Fruit fly (Drosophila melanogaster): ENCODE measurements around the gene CG5157.
A peak's percentile ranks its signal among the peaks of the same experiment; 100 is the strongest.

CG5157 gene

dm6 chr3L:16158322-16158721 is 20.6 kb upstream of the CG5157 start:
- TF ChIP-seq Sp1 (GFP tag; optimal IDR thresholded peaks at IDR 0.05) (no peak), sv (GFP tag; optimal IDR thresholded peaks at IDR 0.05) (no peak), sage (GFP tag; optimal IDR thresholded peaks at IDR 0.05) (no peak), usp (GFP tag; optimal IDR thresholded peaks at IDR 0.05) (no peak), tai (GFP tag; optimal IDR thresholded peaks at IDR 0.05) (no peak), N (GFP tag; optimal IDR thresholded peaks at IDR 0.05) (no peak), Hr83 (GFP tag; optimal IDR thresholded peaks at IDR 0.05; ENCODE audit: poor library complexity, severe bottlenecking) (no peak), CG9705 (GFP tag; optimal IDR thresholded peaks at IDR 0.05) (no peak), CrebA (GFP tag; optimal IDR thresholded peaks at IDR 0.05; ENCODE audit: borderline replicate concordance) (no peak), OdsH (GFP tag; optimal IDR thresholded peaks at IDR 0.05) (no peak), br (GFP tag; optimal IDR thresholded peaks at IDR 0.05) (no peak), pan (optimal IDR thresholded peaks at IDR 0.05) (no peak)

DNA sequence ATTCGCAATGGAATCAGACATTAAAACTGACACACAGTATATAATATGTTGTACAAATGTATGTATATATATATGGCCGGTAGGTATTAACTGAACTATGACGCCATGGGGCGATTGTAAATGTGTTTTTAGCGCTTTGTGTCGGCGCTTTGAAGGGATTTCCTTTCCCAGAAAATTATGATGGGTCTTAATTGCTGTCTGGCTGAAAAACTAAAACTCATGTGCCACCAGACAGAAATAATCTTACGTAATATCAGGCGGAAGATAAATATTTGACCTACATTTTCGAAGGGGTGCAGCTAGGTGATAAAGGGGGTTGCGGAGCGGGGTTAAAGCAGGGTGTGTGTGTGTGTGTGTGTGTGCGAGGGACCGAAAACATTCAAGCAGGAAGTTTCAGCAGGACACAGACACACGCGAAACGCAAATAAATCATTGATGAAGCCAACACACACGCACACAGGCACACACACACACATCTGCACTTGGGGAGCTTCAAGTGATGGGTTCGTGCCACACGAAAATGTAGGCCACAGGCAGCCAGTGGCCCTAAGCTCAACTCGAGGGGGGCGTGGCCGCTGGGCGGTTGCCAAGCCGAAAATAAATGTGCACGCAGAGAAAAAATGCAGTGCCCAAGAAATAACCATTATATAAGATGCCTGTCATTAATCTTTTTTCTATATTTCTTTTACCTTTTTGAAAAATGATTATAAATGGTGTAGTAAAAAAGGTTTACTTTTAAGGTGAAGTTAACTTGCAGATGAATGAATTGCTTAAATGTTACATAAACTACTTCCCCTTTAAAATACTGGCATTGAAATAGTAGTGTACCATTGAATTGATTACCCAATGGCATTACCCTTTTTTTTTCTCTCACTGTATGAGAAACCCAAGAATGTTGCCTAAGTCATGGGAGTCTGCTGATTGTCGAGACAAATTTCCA is 19.8 kb upstream of the CG5157 start:
- TF ChIP-seq ey (GFP tag; optimal IDR thresholded peaks at IDR 0.05) = peak; percentile 20
- peak; percentile 12 for TF ChIP-seq woc (GFP tag; optimal IDR thresholded peaks at IDR 0.05)
- TF ChIP-seq GATAd (GFP tag; optimal IDR thresholded peaks at IDR 0.05) = no peak
- peak; percentile 52 for TF ChIP-seq tai (GFP tag; optimal IDR thresholded peaks at IDR 0.05)
- peak; percentile 19 for TF ChIP-seq rgr (GFP tag; optimal IDR thresholded peaks at IDR 0.05)
- TF ChIP-seq sv (GFP tag; optimal IDR thresholded peaks at IDR 0.05) = peak; percentile 20
- peak in 1 of 2 experiments; percentile 49 for TF ChIP-seq foxo (GFP tag; optimal IDR thresholded peaks at IDR 0.05)
- TF ChIP-seq OdsH (GFP tag; optimal IDR thresholded peaks at IDR 0.05) = peak; percentile 15
- no peak for TF ChIP-seq Abd-B (GFP tag; optimal IDR thresholded peaks at IDR 0.05)
- peak; percentile 50 for TF ChIP-seq h (GFP tag; optimal IDR thresholded peaks at IDR 0.05)
- TF ChIP-seq br (GFP tag; optimal IDR thresholded peaks at IDR 0.05) = no peak
- TF ChIP-seq CG9705 (GFP tag; optimal IDR thresholded peaks at IDR 0.05) = no peak
- peak; percentile 23 for TF ChIP-seq Dfd (GFP tag; optimal IDR thresholded peaks at IDR 0.05)
- TF ChIP-seq Hnf4 (GFP tag; optimal IDR thresholded peaks at IDR 0.05) = peak; percentile 47
- no peak for TF ChIP-seq Mio (GFP tag; optimal IDR thresholded peaks at IDR 0.05)
- peak; percentile 23 for TF ChIP-seq fru (GFP tag; optimal IDR thresholded peaks at IDR 0.05)
- TF ChIP-seq Vsx2 (GFP tag; optimal IDR thresholded peaks at IDR 0.05; ENCODE audit: partially characterized antibody) = no peak
- no peak for TF ChIP-seq CG32264 (GFP tag; optimal IDR thresholded peaks at IDR 0.05)
- no peak for TF ChIP-seq HLH106 (tag; optimal IDR thresholded peaks at IDR 0.05)

- no peak for TF ChIP-seq Myc (optimal IDR thresholded peaks at IDR 0.05)
- no peak for TF ChIP-seq Rel (GFP tag; optimal IDR thresholded peaks at IDR 0.05)
- no peak for TF ChIP-seq Rel (tag; optimal IDR thresholded peaks at IDR 0.05)
- TF ChIP-seq CG9705 (GFP tag; optimal IDR thresholded peaks at IDR 0.05) = no peak
- TF ChIP-seq dl (GFP tag; optimal IDR thresholded peaks at IDR 0.05; ENCODE audit: insufficient read depth in 1 of 2, partially characterized antibody in 2 of 2) = no peak
- TF ChIP-seq brk (GFP tag; optimal IDR thresholded peaks at IDR 0.05) = no peak
- TF ChIP-seq Hr83 (GFP tag; optimal IDR thresholded peaks at IDR 0.05; ENCODE audit: poor library complexity, severe bottlenecking) = no peak
- no peak for TF ChIP-seq Hr78 (GFP tag; optimal IDR thresholded peaks at IDR 0.05)
- TF ChIP-seq usp (GFP tag; optimal IDR thresholded peaks at IDR 0.05) = no peak
- TF ChIP-seq jim (GFP tag; optimal IDR thresholded peaks at IDR 0.05) = no peak
- TF ChIP-seq Sp1 (GFP tag; optimal IDR thresholded peaks at IDR 0.05) = no peak
- no peak for TF ChIP-seq h (GFP tag; optimal IDR thresholded peaks at IDR 0.05)
- no peak for TF ChIP-seq HLH106 (tag; optimal IDR thresholded peaks at IDR 0.05)
- TF ChIP-seq OdsH (GFP tag; optimal IDR thresholded peaks at IDR 0.05) = no peak
- TF ChIP-seq woc (GFP tag; optimal IDR thresholded peaks at IDR 0.05) = no peak
- TF ChIP-seq dmrt93B (GFP tag; optimal IDR thresholded peaks at IDR 0.05) = no peak
- no peak for TF ChIP-seq tai (GFP tag; optimal IDR thresholded peaks at IDR 0.05)
- TF ChIP-seq br (GFP tag; optimal IDR thresholded peaks at IDR 0.05) = no peak
Observed at dm6 chr3L:16156788-16157208, 19.1 kb upstream of the CG5157 start.
